Worm (Caenorhabditis elegans): ENCODE results near the gene fbxa-148.

DNA sequence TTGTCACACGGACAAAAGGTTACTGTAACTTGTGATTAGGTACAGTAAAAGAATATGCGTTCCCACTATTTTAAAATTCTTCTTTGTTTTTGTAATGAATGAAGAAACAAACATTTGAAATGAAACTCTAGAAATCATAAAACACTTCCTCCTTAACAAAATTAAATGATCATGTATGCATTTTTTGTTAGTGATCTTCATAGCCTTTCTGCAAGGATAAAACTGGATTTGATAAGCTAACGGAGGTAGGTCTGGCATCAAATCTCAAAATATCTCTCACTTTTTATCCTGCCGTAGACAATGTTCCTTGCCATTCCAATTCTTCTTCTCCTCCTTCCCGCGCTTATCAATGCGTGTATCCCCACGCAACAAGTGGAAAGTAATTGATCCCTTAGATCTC lies 12.7 kb downstream of the fbxa-148 start, which contains the start of gene clec-238:
- TF ChIP-seq unc-55 (GFP tag; optimal IDR thresholded peaks at IDR 0.05) = no peak
- TF ChIP-seq dmd-4 (tag; optimal IDR thresholded peaks at IDR 0.05; ENCODE audit: borderline replicate concordance) = no peak
- no peak for TF ChIP-seq pag-3 (tag; optimal IDR thresholded peaks at IDR 0.05; ENCODE audit: borderline replicate concordance)
- no peak for TF ChIP-seq ceh-18 (tag; optimal IDR thresholded peaks at IDR 0.05)
- no peak for TF ChIP-seq ceh-9 (tag; optimal IDR thresholded peaks at IDR 0.05)
- no peak for TF ChIP-seq pqm-1 (tag; optimal IDR thresholded peaks at IDR 0.05)
- no peak for TF ChIP-seq fkh-10 (GFP tag; optimal IDR thresholded peaks at IDR 0.05)
- no peak for TF ChIP-seq ama-1 (optimal IDR thresholded peaks at IDR 0.05)
- TF ChIP-seq elt-2 (tag; optimal IDR thresholded peaks at IDR 0.05) = no peak
- TF ChIP-seq ets-4 (tag; optimal IDR thresholded peaks at IDR 0.05) = no peak
- TF ChIP-seq gmeb-2 (tag; optimal IDR thresholded peaks at IDR 0.05) = no peak
- no peak for TF ChIP-seq hlh-13 (GFP tag; optimal IDR thresholded peaks at IDR 0.05)
- no peak for TF ChIP-seq pha-4 (tag; optimal IDR thresholded peaks at IDR 0.05)
